Fruit fly (Drosophila melanogaster) whole organism, embryonic: ENCODE measurements around the gene AlaRS.

Source experiments
- Atf3 ChIP-seq: fragments of 200-800 bp; sonication (Bioruptor generic); optimal IDR thresholded peaks from 3 replicates; lab custom pipeline; 2016; ENCODE audit warnings: missing biosample characterization, missing genetic modification characterization
- CG14441 ChIP-seq: fragments of 200-800 bp; sonication (Bioruptor generic); IDR thresholded peaks from 2 replicates; pipeline ENCODE4 v1.3.6; 2022; ENCODE audit warnings: missing biosample characterization, missing genetic modification characterization
- CG4282 ChIP-seq: fragments of 200-800 bp; sonication (Bioruptor generic); optimal IDR thresholded peaks from 2 replicates; lab custom pipeline; 2016; ENCODE audit warnings: missing biosample characterization, missing genetic modification characterization
- CG7357 ChIP-seq: fragments of 200-800 bp; sonication (Bioruptor generic); IDR thresholded peaks from 3 replicates; pipeline ENCODE4 v1.3.6; 2022; ENCODE audit warnings: missing biosample characterization, missing genetic modification characterization
- chif ChIP-seq, 2 experiments: fragments of 200-800 bp; sonication (Bioruptor generic); optimal IDR thresholded peaks; 3 replicates each; lab custom pipeline; 2016; ENCODE audit warnings: missing biosample characterization in 2 of 2, missing genetic modification characterization in 2 of 2
- dmrt99B ChIP-seq: fragments of 200-800 bp; sonication (Bioruptor generic); optimal IDR thresholded peaks from 2 replicates; lab custom pipeline; 2018; ENCODE audit warnings: missing biosample characterization, mild to moderate bottlenecking, missing genetic modification characterization, moderate library complexity
- pros ChIP-seq: fragments of 200-800 bp; sonication (Bioruptor generic); optimal IDR thresholded peaks from 3 replicates; lab custom pipeline; 2019; ENCODE audit warnings: missing biosample characterization, mild to moderate bottlenecking, missing genetic modification characterization, moderate library complexity
- psq ChIP-seq: fragments of 200-800 bp; sonication (Bioruptor generic); optimal IDR thresholded peaks from 2 replicates; lab custom pipeline; 2017; ENCODE audit warnings: missing biosample characterization, missing genetic modification characterization
- wor ChIP-seq: fragments of 200-800 bp; sonication (Bioruptor generic); IDR thresholded peaks from 2 replicates; pipeline ENCODE4 v1.3.6; 2022; ENCODE audit warnings: missing biosample characterization, missing genetic modification characterization

dm6 chr2L:8394180-8394579 is 12.6 kb upstream of the AlaRS start, which contains the start of gene lectin-29Ca:
- no peak for TF ChIP-seq chif (GFP tag; optimal IDR thresholded peaks at IDR 0.05; lab: Kevin White, UChicago)
- TF ChIP-seq wor: no peak
- TF ChIP-seq CG4282: no peak
- no peak for TF ChIP-seq CG14441 (GFP tag; lab: Robert Waterston, UW)
- TF ChIP-seq CG7357 (GFP tag; lab: Robert Waterston, UW): no peak
- TF ChIP-seq dmrt99B (tag; lab: Kevin White, UChicago): no peak
- TF ChIP-seq Atf3 (GFP tag; lab: Kevin White, UChicago): no peak
- TF ChIP-seq psq: no peak
- TF ChIP-seq pros (GFP tag; lab: Kevin White, UChicago): no peak
